Fruit fly (Drosophila melanogaster): Measurements from ENCODE around the gene TwdlY.

The TwdlY gene

DNA sequence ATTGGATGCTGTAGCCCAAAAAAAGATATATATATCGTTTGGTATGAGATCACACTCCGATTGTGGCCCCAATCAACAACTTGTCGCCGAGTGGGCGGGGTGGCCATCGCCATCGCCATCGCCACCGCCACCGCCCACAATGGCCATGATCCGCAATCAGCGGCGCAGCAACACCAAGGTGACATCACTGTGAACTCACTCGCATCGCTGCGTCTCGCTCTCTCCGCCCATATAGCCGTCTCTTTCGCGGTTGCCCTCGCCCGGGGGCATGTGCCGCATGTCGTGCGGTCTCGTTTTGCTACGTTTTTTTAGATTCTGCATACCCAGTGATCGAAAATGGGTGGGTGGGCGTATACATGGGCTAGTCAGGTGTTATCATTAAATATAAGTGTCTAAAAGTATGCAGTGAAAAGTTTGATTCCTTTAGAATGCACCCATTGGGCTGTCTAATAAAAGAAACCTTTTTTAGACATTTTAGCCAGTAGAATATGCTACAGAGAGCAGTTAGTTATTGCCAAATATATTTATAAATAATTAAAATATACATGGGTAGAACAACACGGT, 32.2 kb downstream of the TwdlY start (continued):
- no peak for TF ChIP-seq pros (GFP tag; optimal IDR thresholded peaks at IDR 0.05)
- TF ChIP-seq org-1 (GFP tag; optimal IDR thresholded peaks at IDR 0.05), result no peak
- TF ChIP-seq ken (GFP tag; IDR thresholded peaks at IDR 0.05), result no peak
- no peak for TF ChIP-seq Mes4 (GFP tag; optimal IDR thresholded peaks at IDR 0.05)
- TF ChIP-seq CG1832 (GFP tag; optimal IDR thresholded peaks at IDR 0.05), result peak; percentile 66
- TF ChIP-seq lbe (GFP tag; optimal IDR thresholded peaks at IDR 0.05), result no peak
- TF ChIP-seq Lhr (GFP tag; optimal IDR thresholded peaks at IDR 0.05), result no peak
- no peak for TF ChIP-seq CG4424 (GFP tag; optimal IDR thresholded peaks at IDR 0.05)
- TF ChIP-seq Gug (GFP tag; IDR thresholded peaks at IDR 0.05), result no peak
- no peak for TF ChIP-seq sens (GFP tag)
- peak; percentile 19 for TF ChIP-seq sd (tag; optimal IDR thresholded peaks at IDR 0.05)
- TF ChIP-seq CG13296 (GFP tag; optimal IDR thresholded peaks at IDR 0.05), result no peak
- no peak for TF ChIP-seq Trl (optimal IDR thresholded peaks at IDR 0.05)
- no peak for TF ChIP-seq Trl (GFP tag; optimal IDR thresholded peaks at IDR 0.05)
- no peak for TF ChIP-seq unc-4 (GFP tag; IDR thresholded peaks at IDR 0.05; ENCODE audit: partially characterized antibody)
- TF ChIP-seq Scr (GFP tag; IDR thresholded peaks at IDR 0.05; ENCODE audit: partially characterized antibody), result no peak
- no peak for TF ChIP-seq Neu2 (GFP tag; optimal IDR thresholded peaks at IDR 0.05; ENCODE audit: borderline replicate concordance)
- TF ChIP-seq dmrt11E (tag; optimal IDR thresholded peaks at IDR 0.05), result no peak
- TF ChIP-seq az2 (GFP tag; optimal IDR thresholded peaks at IDR 0.05), result no peak
- TF ChIP-seq nerfin-1 (tag; optimal IDR thresholded peaks at IDR 0.05), result no peak
- no peak for TF ChIP-seq CG3847 (GFP tag; IDR thresholded peaks at IDR 0.05)
- no peak for TF ChIP-seq bcd (GFP tag; optimal IDR thresholded peaks at IDR 0.05)

DNA sequence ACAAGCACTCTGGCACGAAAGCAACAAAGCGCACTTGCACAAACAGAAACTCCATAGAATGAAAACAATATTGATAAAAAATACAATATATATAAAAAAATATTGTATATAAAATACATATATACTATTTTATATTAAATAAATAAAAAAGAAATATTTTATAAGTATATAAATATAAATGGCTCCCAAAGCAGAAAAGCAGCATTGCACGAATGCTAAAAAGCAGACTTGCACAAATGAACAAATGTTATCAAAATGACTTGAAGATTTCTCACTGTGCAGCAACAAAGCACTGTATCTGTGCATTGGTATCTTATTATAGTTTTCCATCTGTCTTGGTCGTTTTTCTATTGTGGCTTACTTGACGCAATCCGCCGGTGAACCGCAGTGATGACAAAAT, 34.0 kb downstream of the TwdlY start:
- TF ChIP-seq corto (GFP tag; optimal IDR thresholded peaks at IDR 0.05) (no peak), CG12155 (GFP tag; optimal IDR thresholded peaks at IDR 0.05) (no peak), CG2712 (tag; optimal IDR thresholded peaks at IDR 0.05) (peak; percentile 49), CG2889 (GFP tag; IDR thresholded peaks at IDR 0.05) (no peak), sc (optimal IDR thresholded peaks at IDR 0.05) (no peak), sc (GFP tag; optimal IDR thresholded peaks at IDR 0.05) (no peak), da (GFP tag; optimal IDR thresholded peaks at IDR 0.05) (no peak), CG15514 (GFP tag; optimal IDR thresholded peaks at IDR 0.05) (no peak), fru (optimal IDR thresholded peaks at IDR 0.05) (no peak), hkb (optimal IDR thresholded peaks at IDR 0.05) (no peak), hkb (GFP tag; IDR thresholded peaks at IDR 0.05) (no peak), CG1647 (GFP tag; optimal IDR thresholded peaks at IDR 0.05) (no peak), vvl (GFP tag; IDR thresholded peaks at IDR 0.05) (0 out of 2 replicates have a peak, but pooled peaks have one; percentile 11), Blimp-1 (GFP tag; optimal IDR thresholded peaks at IDR 0.05) (peak; percentile 14), Asciz (GFP tag; optimal IDR thresholded peaks at IDR 0.05) (no peak), CG6791 (GFP tag; IDR thresholded peaks at IDR 0.05; ENCODE audit: partially characterized antibody) (no peak), CG13424 (tag; optimal IDR thresholded peaks at IDR 0.05) (peak; percentile 14), ftz-f1 (GFP tag; optimal IDR thresholded peaks at IDR 0.05) (no peak), Nf-YC (tag; optimal IDR thresholded peaks at IDR 0.05) (no peak), dysf (GFP tag; IDR thresholded peaks at IDR 0.05) (no peak), H15 (GFP tag; IDR thresholded peaks at IDR 0.05) (no peak), scrt (GFP tag; optimal IDR thresholded peaks at IDR 0.05) (no peak), CG33213 (GFP tag; optimal IDR thresholded peaks at IDR 0.05) (no peak), wor (GFP tag; IDR thresholded peaks at IDR 0.05) (no peak), CG6765 (GFP tag; optimal IDR thresholded peaks at IDR 0.05) (no peak), CG3726 (GFP tag; IDR thresholded peaks at IDR 0.05) (no peak), CG1529 (GFP tag; optimal IDR thresholded peaks at IDR 0.05) (no peak), Hmr (GFP tag; optimal IDR thresholded peaks at IDR 0.05) (no peak), CG10565 (GFP tag; optimal IDR thresholded peaks at IDR 0.05) (no peak), CG30403 (GFP tag; optimal IDR thresholded peaks at IDR 0.05) (no peak), sob (GFP tag; IDR thresholded peaks at IDR 0.05) (no peak)

Measured in whole organism, embryonic.